Fruit fly (Drosophila melanogaster): ENCODE measurements around the gene Nulp1.

DNA sequence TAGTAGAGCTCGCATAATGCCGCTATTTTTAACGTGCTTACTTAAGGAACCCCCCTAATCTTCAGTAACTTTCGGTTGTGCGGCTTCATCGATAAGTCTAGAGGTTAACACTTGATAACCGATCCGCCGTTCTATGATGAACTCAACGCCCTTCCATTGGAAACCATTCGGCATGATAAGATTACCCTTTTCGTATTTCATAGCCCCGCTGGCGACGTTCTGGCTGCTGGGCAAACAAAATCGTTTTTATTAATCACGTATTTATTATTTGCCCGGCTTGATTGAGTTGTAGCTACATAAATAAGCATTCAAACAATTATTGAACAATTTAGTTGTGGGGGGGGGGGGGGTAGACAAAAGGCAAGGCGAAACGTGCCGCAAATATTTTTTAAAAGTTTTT is 16.6 kb upstream of the Nulp1 start:
- TF ChIP-seq Abd-B (GFP tag; optimal IDR thresholded peaks at IDR 0.05) (no peak), usp (GFP tag; optimal IDR thresholded peaks at IDR 0.05) (no peak), woc (GFP tag; optimal IDR thresholded peaks at IDR 0.05) (no peak), Hr78 (GFP tag; optimal IDR thresholded peaks at IDR 0.05) (no peak), Vsx2 (GFP tag; optimal IDR thresholded peaks at IDR 0.05; ENCODE audit: partially characterized antibody) (no peak), pan (optimal IDR thresholded peaks at IDR 0.05) (no peak), sv (GFP tag; optimal IDR thresholded peaks at IDR 0.05) (no peak)

Data from whole organism, wandering third instar larva.